Fruit fly (Drosophila melanogaster): ENCODE data around the gene MED6.

Gene MED6

dm6 chr3R:9762955-9763931 is 5.5 kb downstream of the MED6 start, which contains the start of the genes Snap24 and CG8478 (continued):
- TF ChIP-seq Camta (GFP tag; optimal IDR thresholded peaks at IDR 0.05) (peak; percentile 33), eyg (GFP tag; optimal IDR thresholded peaks at IDR 0.05) (no peak), slbo (GFP tag; IDR thresholded peaks at IDR 0.05) (peak; percentile 12; the same call in 1 of the 2 replicates), CG43689 (GFP tag; IDR thresholded peaks at IDR 0.05) (no peak), knrl (GFP tag; IDR thresholded peaks at IDR 0.05; ENCODE audit: partially characterized antibody) (peak; percentile 82), CG2875 (GFP tag; optimal IDR thresholded peaks at IDR 0.05) (no peak), CG5245 (GFP tag; optimal IDR thresholded peaks at IDR 0.05) (no peak), al (GFP tag; IDR thresholded peaks at IDR 0.05) (no peak), sisA (GFP tag; IDR thresholded peaks at IDR 0.05) (no peak), CG12942 (GFP tag; optimal IDR thresholded peaks at IDR 0.05) (no peak), Ets65A (GFP tag) (no peak), her (GFP tag; optimal IDR thresholded peaks at IDR 0.05) (no peak), unc-4 (GFP tag; IDR thresholded peaks at IDR 0.05; ENCODE audit: partially characterized antibody) (peak; percentile 74), CG4328 (GFP tag; optimal IDR thresholded peaks at IDR 0.05) (no peak), CG33557 (GFP tag; optimal IDR thresholded peaks at IDR 0.05) (no peak), jumu (GFP tag; optimal IDR thresholded peaks at IDR 0.05) (no peak), sna (GFP tag; IDR thresholded peaks at IDR 0.05; ENCODE audit: partially characterized antibody) (peak; percentile 74), Meics (GFP tag; optimal IDR thresholded peaks at IDR 0.05) (no peak), Kr (GFP tag; optimal IDR thresholded peaks at IDR 0.05) (no peak), CG11504 (tag; optimal IDR thresholded peaks at IDR 0.05) (no peak), CG18476 (GFP tag; optimal IDR thresholded peaks at IDR 0.05) (no peak), tin (GFP tag; optimal IDR thresholded peaks at IDR 0.05) (no peak), CG6854 (GFP tag; optimal IDR thresholded peaks at IDR 0.05) (no peak), rib (GFP tag; IDR thresholded peaks at IDR 0.05) (peak; percentile 84), Mrtf (GFP tag; IDR thresholded peaks at IDR 0.05) (no peak), CG1529 (GFP tag; optimal IDR thresholded peaks at IDR 0.05) (no peak), CG15514 (GFP tag; optimal IDR thresholded peaks at IDR 0.05) (peak; percentile 23), CG17802 (tag; optimal IDR thresholded peaks at IDR 0.05) (peak; percentile 92), E2f1 (GFP tag; IDR thresholded peaks at IDR 0.05) (no peak), CG1832 (GFP tag; optimal IDR thresholded peaks at IDR 0.05) (no peak), kay (GFP tag; optimal IDR thresholded peaks at IDR 0.05) (peak; percentile 85), nerfin-2 (GFP tag; IDR thresholded peaks at IDR 0.05; ENCODE audit: partially characterized antibody) (peak; percentile 73), Rfx (GFP tag; IDR thresholded peaks at IDR 0.05) (no peak), lab (GFP tag; optimal IDR thresholded peaks at IDR 0.05) (no peak), bbx (GFP tag; IDR thresholded peaks at IDR 0.05; ENCODE audit: partially characterized antibody) (peak; percentile 82), CG3838 (GFP tag; optimal IDR thresholded peaks at IDR 0.05) (no peak), CG31365 (tag; optimal IDR thresholded peaks at IDR 0.05) (no peak), CG11085 (GFP tag; IDR thresholded peaks at IDR 0.05) (no peak), CG14710 (tag; optimal IDR thresholded peaks at IDR 0.05) (peak; percentile 78), CG7372 (GFP tag; IDR thresholded peaks at IDR 0.05) (no peak), az2 (GFP tag; optimal IDR thresholded peaks at IDR 0.05) (no peak), CG12659 (GFP tag; optimal IDR thresholded peaks at IDR 0.05) (peak; percentile 26), nmo (GFP tag; optimal IDR thresholded peaks at IDR 0.05) (peak; percentile 37), Bteb2 (GFP tag; optimal IDR thresholded peaks at IDR 0.05) (no peak), CrebB (tag; optimal IDR thresholded peaks at IDR 0.05) (no peak), gt (GFP tag; IDR thresholded peaks at IDR 0.05) (no peak), MBD-R2 (GFP tag; IDR thresholded peaks at IDR 0.05) (peak; percentile 59), CG10267 (tag; optimal IDR thresholded peaks at IDR 0.05) (peak; percentile 93), CG2116 (GFP tag; optimal IDR thresholded peaks at IDR 0.05) (peak; percentile 66)
